Worm (Caenorhabditis elegans) whole organism, late embryonic: ENCODE measurements around the gene F20A1.2.

Experiments used
- C08G9.2 ChIP-seq: sonication (generic microtip); optimal IDR thresholded peaks from 2 replicates; lab custom pipeline; 2016; ENCODE audit warnings: mild to moderate bottlenecking, missing genetic modification characterization, moderate library complexity, missing compliant biosample characterization
- F13H6.1 ChIP-seq: sonication (generic microtip); optimal IDR thresholded peaks from 2 replicates; lab custom pipeline; 2016; ENCODE audit warnings: missing genetic modification characterization, missing compliant biosample characterization
- K02D7.2 ChIP-seq: sonication (generic microtip); optimal IDR thresholded peaks from 2 replicates; lab custom pipeline; 2017; ENCODE audit warnings: mild to moderate bottlenecking, missing genetic modification characterization, missing compliant biosample characterization
- T23F11.4 ChIP-seq: fragments of 200-800 bp; sonication (Bioruptor generic); optimal IDR thresholded peaks from 2 replicates; lab custom pipeline; 2018; ENCODE audit warnings: mild to moderate bottlenecking, missing genetic modification characterization, missing compliant biosample characterization
- ahr-1 ChIP-seq: sonication (generic microtip); optimal IDR thresholded peaks from 2 replicates; lab custom pipeline; 2016; ENCODE audit warnings: missing genetic modification characterization, missing compliant biosample characterization
- ama-1 ChIP-seq: fragments of 150-350 bp; optimal IDR thresholded peaks from 2 replicates; lab custom pipeline; 2014
- ceh-19 ChIP-seq: fragments of 200-800 bp; sonication (Bioruptor generic); optimal IDR thresholded peaks from 2 replicates; lab custom pipeline; 2018; ENCODE audit warnings: mild to moderate bottlenecking, missing genetic modification characterization, missing compliant biosample characterization
- ceh-2 ChIP-seq: sonication (generic microtip); optimal IDR thresholded peaks from 2 replicates; lab custom pipeline; 2016; ENCODE audit warnings: missing genotype, missing genetic modification characterization, missing compliant biosample characterization
- ceh-22 ChIP-seq: sonication (generic microtip); optimal IDR thresholded peaks from 2 replicates; lab custom pipeline; 2017; ENCODE audit warnings: missing biosample characterization, missing genetic modification characterization
- ceh-34 ChIP-seq: sonication (generic microtip); optimal IDR thresholded peaks from 2 replicates; lab custom pipeline; 2016; ENCODE audit warnings: mild to moderate bottlenecking, missing genetic modification characterization, missing compliant biosample characterization
- ceh-48 ChIP-seq: sonication (generic microtip); optimal IDR thresholded peaks from 2 replicates; lab custom pipeline; 2016; ENCODE audit warnings: missing genetic modification characterization, inconsistent platforms, missing compliant biosample characterization
- ceh-6 ChIP-seq: fragments of 200-800 bp; sonication (Bioruptor generic); optimal IDR thresholded peaks from 2 replicates; lab custom pipeline; 2018; ENCODE audit warnings: mild to moderate bottlenecking, missing genetic modification characterization, missing compliant biosample characterization
- che-1 ChIP-seq: sonication (generic microtip); optimal IDR thresholded peaks from 2 replicates; lab custom pipeline; 2016; ENCODE audit warnings: mild to moderate bottlenecking, missing genetic modification characterization, missing compliant biosample characterization
- elt-4 ChIP-seq: sonication (generic microtip); optimal IDR thresholded peaks from 2 replicates; lab custom pipeline; 2016; ENCODE audit warnings: missing genetic modification characterization, missing compliant biosample characterization
- fax-1 ChIP-seq: sonication (generic microtip); optimal IDR thresholded peaks from 2 replicates; lab custom pipeline; 2016; ENCODE audit warnings: missing genotype, missing genetic modification characterization, missing compliant biosample characterization
- fkh-6 ChIP-seq: sonication (generic microtip); optimal IDR thresholded peaks from 2 replicates; lab custom pipeline; 2016; ENCODE audit warnings: missing genetic modification characterization, missing compliant biosample characterization
- hlh-30 ChIP-seq: sonication (generic microtip); optimal IDR thresholded peaks from 2 replicates; lab custom pipeline; 2017; ENCODE audit warnings: antibody characterized with exemption, missing genetic modification characterization, missing compliant biosample characterization; ENCODE audit not compliant: insufficient read depth
- lin-11 ChIP-seq: fragments of 200-800 bp; sonication (Bioruptor generic); optimal IDR thresholded peaks from 2 replicates; lab custom pipeline; 2018; ENCODE audit warnings: mild to moderate bottlenecking, missing genetic modification characterization, missing compliant biosample characterization
- madf-2 ChIP-seq: sonication (generic microtip); optimal IDR thresholded peaks from 2 replicates; lab custom pipeline; 2017; ENCODE audit warnings: missing genetic modification characterization, missing compliant biosample characterization
- nfya-1 ChIP-seq: sonication (generic microtip); optimal IDR thresholded peaks from 2 replicates; lab custom pipeline; 2017; ENCODE audit warnings: missing genetic modification characterization, mild to moderate bottlenecking, missing compliant biosample characterization, antibody characterized with exemption, moderate library complexity
- nhr-11 ChIP-seq: fragments of 150-350 bp; optimal IDR thresholded peaks from 2 replicates; lab custom pipeline; 2014; ENCODE audit warnings: missing biosample characterization, missing genetic modification characterization
- odd-2 ChIP-seq: sonication (generic microtip); optimal IDR thresholded peaks from 2 replicates; lab custom pipeline; 2017; ENCODE audit warnings: antibody characterized with exemption, mild to moderate bottlenecking, missing genetic modification characterization, missing compliant biosample characterization
- pat-9 ChIP-seq: fragments of 200-800 bp; sonication (Bioruptor generic); optimal IDR thresholded peaks from 2 replicates; lab custom pipeline; 2018; ENCODE audit warnings: mild to moderate bottlenecking, missing genetic modification characterization, moderate library complexity, missing compliant biosample characterization
- pax-1 ChIP-seq: fragments of 150-350 bp; optimal IDR thresholded peaks from 2 replicates; lab custom pipeline; 2014; ENCODE audit warnings: missing biosample characterization, missing genetic modification characterization
- pros-1 ChIP-seq: fragments of 150-350 bp; optimal IDR thresholded peaks from 2 replicates; lab custom pipeline; 2014; ENCODE audit warnings: missing biosample characterization, missing genetic modification reagents, missing genetic modification characterization
- ref-2 ChIP-seq: sonication (generic microtip); optimal IDR thresholded peaks from 2 replicates; lab custom pipeline; 2016; ENCODE audit warnings: missing genetic modification characterization, missing compliant biosample characterization
- sox-2 ChIP-seq: fragments of 200-800 bp; sonication (Bioruptor generic); IDR thresholded peaks from 2 replicates; pipeline ENCODE4 v1.3.6; 2022; ENCODE audit warnings: missing genetic modification reagents, missing genetic modification characterization, missing compliant biosample characterization
- syd-9 ChIP-seq: sonication (generic microtip); optimal IDR thresholded peaks from 2 replicates; lab custom pipeline; 2016; ENCODE audit warnings: mild to moderate bottlenecking, missing genetic modification characterization, moderate library complexity, missing compliant biosample characterization
- tbx-2 ChIP-seq: sonication (generic microtip); optimal IDR thresholded peaks from 2 replicates; lab custom pipeline; 2016; ENCODE audit warnings: missing genetic modification characterization, missing compliant biosample characterization
- unc-86 ChIP-seq: sonication (generic microtip); optimal IDR thresholded peaks from 2 replicates; lab custom pipeline; 2016; ENCODE audit warnings: missing genetic modification characterization, missing compliant biosample characterization
- zip-5 ChIP-seq: sonication (generic microtip); optimal IDR thresholded peaks from 2 replicates; lab custom pipeline; 2016; ENCODE audit warnings: missing genetic modification characterization, missing compliant biosample characterization

The F20A1.2 gene

ce11 chrV:7036475-7036874, 9.6 kb upstream of the F20A1.2 start, which contains the start of gene twk-11:
TSS of gene twk-11 (minus strand) at chrV:7036575.
- TF ChIP-seq nhr-11 (no peak), tbx-2 (tag; lab: Kevin White, UChicago) (no peak), nfya-1 (tag; lab: Kevin White, UChicago) (no peak), lin-11 (tag; lab: Kevin White, UChicago) (no peak), ref-2 (tag; lab: Kevin White, UChicago) (no peak), elt-4 (tag; lab: Kevin White, UChicago) (no peak), ceh-2 (tag; lab: Kevin White, UChicago) (no peak), ahr-1 (tag; lab: Kevin White, UChicago) (no peak), madf-2 (tag; lab: Kevin White, UChicago) (no peak)

ce11 chrV:7047512-7047911, 1.4 kb downstream of the F20A1.2 start, which contains the start of gene F20A1.8:
TSS of gene F20A1.8 (minus strand) at chrV:7047612.
- TF ChIP-seq zip-5 (no peak), T23F11.4 (no peak), fax-1 (tag; lab: Kevin White, UChicago) (no peak), ref-2 (tag; lab: Kevin White, UChicago) (no peak), hlh-30 (no peak), ceh-48 (tag; lab: Kevin White, UChicago) (no peak), K02D7.2 (no peak), che-1 (no peak), nhr-11 (no peak), unc-86 (tag; lab: Kevin White, UChicago) (no peak), ceh-22 (tag; lab: Kevin White, UChicago) (no peak), sox-2 (GFP tag; lab: Robert Waterston, UW) (no peak), nfya-1 (tag; lab: Kevin White, UChicago) (no peak), odd-2 (tag; lab: Kevin White, UChicago) (no peak), pros-1 (tag; lab: Kevin White, UChicago) (no peak), pax-1 (tag; lab: Kevin White, UChicago) (no peak), ceh-6 (GFP tag; lab: Kevin White, UChicago) (no peak), ama-1 (lab: Kevin White, UChicago) (no peak)

- TF ChIP-seq pat-9 (tag; lab: Kevin White, UChicago), result no peak
- no peak for TF ChIP-seq T23F11.4
- no peak for TF ChIP-seq fkh-6 (tag; lab: Kevin White, UChicago)
- TF ChIP-seq, all 69 proteins: peak for 0
Measured at ce11 chrV:7050153-7050552, 4.0 kb downstream of the F20A1.2 start.

DNA sequence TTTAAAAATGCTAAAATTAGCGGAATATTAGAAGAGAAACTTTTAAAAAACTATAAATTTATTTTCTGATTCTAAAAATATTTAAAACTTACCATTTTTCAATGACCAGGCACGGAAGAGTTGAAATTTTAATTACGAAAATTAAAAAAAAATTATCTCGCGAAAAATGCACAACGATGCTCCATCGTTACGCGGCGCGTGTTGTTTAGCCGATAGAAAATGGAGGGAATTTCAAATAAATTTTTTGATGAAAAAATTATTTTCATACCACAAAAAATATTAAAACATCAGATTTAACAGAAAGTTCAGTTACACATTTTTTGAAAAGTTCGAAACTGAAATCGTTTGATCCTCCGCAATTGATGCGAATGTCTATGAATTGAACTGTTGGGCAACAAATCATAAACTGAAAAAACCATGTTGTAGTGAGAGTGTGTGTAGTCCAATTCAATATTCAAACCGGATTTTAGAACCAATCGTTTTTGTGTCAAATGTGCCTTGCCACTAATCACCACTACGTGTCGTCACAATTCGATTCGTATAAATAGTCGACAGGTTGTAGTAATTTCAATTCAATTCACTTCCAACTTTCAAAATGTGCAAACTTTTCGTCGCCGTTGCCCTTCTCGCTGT, 5.1 kb downstream of the F20A1.2 start, which contains the start of the genes tofu-2 and spig-1:
Gene tofu-2 (minus strand): TSS at position 116 of the 633 bp plus-strand sequence.
Gene spig-1 (plus strand): TSS at position 583 of the 633 bp plus-strand sequence.
- TF ChIP-seq odd-2 (tag; lab: Kevin White, UChicago) (no peak), ahr-1 (tag; lab: Kevin White, UChicago) (no peak), ceh-6 (GFP tag; lab: Kevin White, UChicago) (no peak), nfya-1 (tag; lab: Kevin White, UChicago) (no peak), elt-4 (tag; lab: Kevin White, UChicago) (no peak), sox-2 (GFP tag; lab: Robert Waterston, UW) (no peak), ama-1 (lab: Kevin White, UChicago) (no peak)

DNA sequence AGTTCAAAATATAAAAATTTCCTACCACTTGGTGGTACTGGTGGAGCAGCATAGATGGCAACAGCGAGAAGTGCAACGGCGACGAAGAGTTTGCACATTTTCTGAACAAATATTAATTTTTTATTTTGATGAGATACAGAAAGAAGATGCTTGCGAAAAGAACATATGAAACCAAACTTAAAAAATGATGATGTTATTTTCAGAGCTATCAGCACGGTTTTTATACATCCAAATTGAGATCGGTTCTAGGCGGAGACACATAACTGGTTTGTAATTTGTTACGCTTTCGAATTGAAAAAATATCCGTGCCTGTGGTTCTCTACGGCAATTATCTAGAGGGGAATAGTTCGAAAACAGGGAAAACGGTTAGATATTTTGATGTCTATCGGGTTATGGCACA, 7.0 kb downstream of the F20A1.2 start, which contains the start of gene txt-17:
Gene txt-17 (minus strand): TSS at position 101 of the 400 bp plus-strand sequence.
- no peak for TF ChIP-seq elt-4 (tag; lab: Kevin White, UChicago)
- TF ChIP-seq pros-1 (tag; lab: Kevin White, UChicago), result no peak
- TF ChIP-seq ceh-19 (GFP tag; lab: Kevin White, UChicago), result no peak
- TF ChIP-seq ahr-1 (tag; lab: Kevin White, UChicago), result no peak
- TF ChIP-seq F13H6.1 (tag; lab: Kevin White, UChicago), result no peak
- TF ChIP-seq syd-9 (tag; lab: Kevin White, UChicago), result no peak
- no peak for TF ChIP-seq ceh-34 (tag; lab: Kevin White, UChicago)
- TF ChIP-seq C08G9.2, result no peak
- no peak for TF ChIP-seq hlh-30
- TF ChIP-seq madf-2 (tag; lab: Kevin White, UChicago), result no peak
